Worm (Caenorhabditis elegans) whole organism, late embryonic: ENCODE measurements around the gene cpg-1.

Experiments used
- C08G9.2 ChIP-seq: sonication (generic microtip); optimal IDR thresholded peaks from 2 replicates; lab custom pipeline; 2016; ENCODE audit warnings: mild to moderate bottlenecking, missing genetic modification characterization, moderate library complexity, missing compliant biosample characterization
- K02D7.2 ChIP-seq: sonication (generic microtip); optimal IDR thresholded peaks from 2 replicates; lab custom pipeline; 2017; ENCODE audit warnings: mild to moderate bottlenecking, missing genetic modification characterization, missing compliant biosample characterization
- K09A11.1 ChIP-seq: sonication (generic microtip); optimal IDR thresholded peaks from 2 replicates; lab custom pipeline; 2017; ENCODE audit warnings: antibody characterized with exemption, mild to moderate bottlenecking, missing genetic modification characterization, missing compliant biosample characterization; ENCODE audit not compliant: insufficient read depth
- Y22D7AL.16 ChIP-seq: sonication (generic microtip); optimal IDR thresholded peaks from 2 replicates; lab custom pipeline; 2016; ENCODE audit warnings: missing genetic modification characterization, missing compliant biosample characterization
- ama-1 ChIP-seq: fragments of 150-350 bp; optimal IDR thresholded peaks from 2 replicates; lab custom pipeline; 2014
- ceh-2 ChIP-seq: sonication (generic microtip); optimal IDR thresholded peaks from 2 replicates; lab custom pipeline; 2016; ENCODE audit warnings: missing genotype, missing genetic modification characterization, missing compliant biosample characterization
- ceh-22 ChIP-seq: sonication (generic microtip); optimal IDR thresholded peaks from 2 replicates; lab custom pipeline; 2017; ENCODE audit warnings: missing biosample characterization, missing genetic modification characterization
- ceh-24 ChIP-seq: sonication (generic microtip); optimal IDR thresholded peaks from 2 replicates; lab custom pipeline; 2016; ENCODE audit warnings: mild to moderate bottlenecking, missing genetic modification characterization, missing compliant biosample characterization
- ceh-30 ChIP-seq: fragments of 150-350 bp; optimal IDR thresholded peaks from 2 replicates; lab custom pipeline; 2014; ENCODE audit warnings: missing biosample characterization, missing genetic modification characterization
- ceh-31 ChIP-seq: sonication (generic microtip); optimal IDR thresholded peaks from 2 replicates; lab custom pipeline; 2016; ENCODE audit warnings: missing genetic modification characterization, missing compliant biosample characterization
- ceh-48 ChIP-seq: sonication (generic microtip); optimal IDR thresholded peaks from 2 replicates; lab custom pipeline; 2016; ENCODE audit warnings: missing genetic modification characterization, inconsistent platforms, missing compliant biosample characterization
- che-1 ChIP-seq: sonication (generic microtip); optimal IDR thresholded peaks from 2 replicates; lab custom pipeline; 2016; ENCODE audit warnings: mild to moderate bottlenecking, missing genetic modification characterization, missing compliant biosample characterization
- dve-1 ChIP-seq: sonication (generic microtip); optimal IDR thresholded peaks from 2 replicates; lab custom pipeline; 2017; ENCODE audit warnings: antibody characterized with exemption, mild to moderate bottlenecking, missing genetic modification characterization, missing compliant biosample characterization
- elt-4 ChIP-seq: sonication (generic microtip); optimal IDR thresholded peaks from 2 replicates; lab custom pipeline; 2016; ENCODE audit warnings: missing genetic modification characterization, missing compliant biosample characterization
- fkh-10 ChIP-seq: fragments of 150-350 bp; optimal IDR thresholded peaks from 2 replicates; lab custom pipeline; 2014; ENCODE audit warnings: missing biosample characterization, missing genetic modification reagents, missing genetic modification characterization
- gmeb-2 ChIP-seq: sonication (generic microtip); optimal IDR thresholded peaks from 2 replicates; lab custom pipeline; 2016; ENCODE audit warnings: missing genetic modification characterization, inconsistent platforms, missing compliant biosample characterization
- hlh-30 ChIP-seq: sonication (generic microtip); optimal IDR thresholded peaks from 2 replicates; lab custom pipeline; 2017; ENCODE audit warnings: antibody characterized with exemption, missing genetic modification characterization, missing compliant biosample characterization; ENCODE audit not compliant: insufficient read depth
- hlh-6 ChIP-seq: sonication (generic microtip); optimal IDR thresholded peaks from 2 replicates; lab custom pipeline; 2016; ENCODE audit warnings: missing genotype, missing genetic modification characterization, missing compliant biosample characterization
- lim-6 ChIP-seq: sonication (generic microtip); optimal IDR thresholded peaks from 2 replicates; lab custom pipeline; 2016; ENCODE audit warnings: missing genetic modification characterization, missing compliant biosample characterization
- lin-11 ChIP-seq: fragments of 200-800 bp; sonication (Bioruptor generic); optimal IDR thresholded peaks from 2 replicates; lab custom pipeline; 2018; ENCODE audit warnings: mild to moderate bottlenecking, missing genetic modification characterization, missing compliant biosample characterization
- nfya-1 ChIP-seq: sonication (generic microtip); optimal IDR thresholded peaks from 2 replicates; lab custom pipeline; 2017; ENCODE audit warnings: missing genetic modification characterization, mild to moderate bottlenecking, missing compliant biosample characterization, antibody characterized with exemption, moderate library complexity
- nhr-11 ChIP-seq: fragments of 150-350 bp; optimal IDR thresholded peaks from 2 replicates; lab custom pipeline; 2014; ENCODE audit warnings: missing biosample characterization, missing genetic modification characterization
- npax-4 ChIP-seq: sonication (generic microtip); optimal IDR thresholded peaks from 2 replicates; lab custom pipeline; 2016; ENCODE audit warnings: missing genetic modification characterization, missing compliant biosample characterization
- pag-3 ChIP-seq: sonication (generic microtip); optimal IDR thresholded peaks from 2 replicates; lab custom pipeline; 2016; ENCODE audit warnings: missing compliant biosample characterization, missing genetic modification characterization, borderline replicate concordance
- pat-9 ChIP-seq: fragments of 200-800 bp; sonication (Bioruptor generic); optimal IDR thresholded peaks from 2 replicates; lab custom pipeline; 2018; ENCODE audit warnings: mild to moderate bottlenecking, missing genetic modification characterization, moderate library complexity, missing compliant biosample characterization
- pqm-1 ChIP-seq: sonication (generic microtip); optimal IDR thresholded peaks from 2 replicates; lab custom pipeline; 2016; ENCODE audit warnings: missing genetic modification characterization, missing compliant biosample characterization
- rnt-1 ChIP-seq: sonication (generic microtip); optimal IDR thresholded peaks from 2 replicates; lab custom pipeline; 2016; ENCODE audit warnings: missing genetic modification characterization, missing compliant biosample characterization
- sox-2 ChIP-seq: fragments of 200-800 bp; sonication (Bioruptor generic); IDR thresholded peaks from 2 replicates; pipeline ENCODE4 v1.3.6; 2022; ENCODE audit warnings: missing genetic modification reagents, missing genetic modification characterization, missing compliant biosample characterization
- sox-4 ChIP-seq: sonication (generic microtip); optimal IDR thresholded peaks from 2 replicates; lab custom pipeline; 2017; ENCODE audit warnings: mild to moderate bottlenecking, missing genetic modification characterization, inconsistent platforms, missing compliant biosample characterization
- syd-9 ChIP-seq: sonication (generic microtip); optimal IDR thresholded peaks from 2 replicates; lab custom pipeline; 2016; ENCODE audit warnings: mild to moderate bottlenecking, missing genetic modification characterization, moderate library complexity, missing compliant biosample characterization
- tbx-7 ChIP-seq: sonication (generic microtip); optimal IDR thresholded peaks from 2 replicates; lab custom pipeline; 2016; ENCODE audit warnings: missing genotype, missing genetic modification characterization, missing compliant biosample characterization
- unc-42 ChIP-seq: sonication (generic microtip); optimal IDR thresholded peaks from 2 replicates; lab custom pipeline; 2016; ENCODE audit warnings: missing genotype, missing genetic modification characterization, missing compliant biosample characterization
- unc-86 ChIP-seq: sonication (generic microtip); optimal IDR thresholded peaks from 2 replicates; lab custom pipeline; 2016; ENCODE audit warnings: missing genetic modification characterization, missing compliant biosample characterization

cpg-1 gene

ce11 chrIII:4488892-4489409 is at the start of gene cpg-1:
cpg-1 (plus strand) TSS chrIII:4489359.
- no peak for TF ChIP-seq fkh-10 (GFP tag; lab: Kevin White, UChicago)
- TF ChIP-seq pat-9 (tag; lab: Kevin White, UChicago) = no peak
- no peak for TF ChIP-seq sox-2
- no peak for TF ChIP-seq unc-86
- TF ChIP-seq ceh-48 (tag; lab: Kevin White, UChicago) = no peak
- no peak for TF ChIP-seq Y22D7AL.16 (tag; lab: Kevin White, UChicago)
- no peak for TF ChIP-seq dve-1 (tag; lab: Kevin White, UChicago)
- TF ChIP-seq gmeb-2 (tag; lab: Kevin White, UChicago) = no peak
- no peak for TF ChIP-seq elt-4
- TF ChIP-seq npax-4 (tag; lab: Kevin White, UChicago) = no peak
- TF ChIP-seq syd-9 (tag; lab: Kevin White, UChicago) = no peak
- no peak for TF ChIP-seq lim-6 (tag; lab: Kevin White, UChicago)
- TF ChIP-seq nhr-11 = no peak
- TF ChIP-seq tbx-7 (tag; lab: Kevin White, UChicago) = no peak
- TF ChIP-seq K02D7.2 (tag; lab: Kevin White, UChicago) = no peak
- no peak for TF ChIP-seq ceh-31 (tag; lab: Kevin White, UChicago)
- TF ChIP-seq ceh-30 (tag; lab: Kevin White, UChicago) = no peak
- no peak for TF ChIP-seq unc-42
- TF ChIP-seq ceh-24 (tag; lab: Kevin White, UChicago) = no peak
- TF ChIP-seq ceh-22 = no peak

ce11 chrIII:4439493-4439983 is 49.6 kb upstream of the cpg-1 start, which contains the start of gene C28A5.2:
C28A5.2 (minus strand) TSS chrIII:4439543.
- TF ChIP-seq elt-4 (no peak), K09A11.1 (tag; lab: Kevin White, UChicago) (no peak), nhr-11 (no peak), ceh-22 (no peak), ceh-30 (tag; lab: Kevin White, UChicago) (no peak), nfya-1 (tag; lab: Kevin White, UChicago) (no peak), lin-11 (no peak), pqm-1 (no peak), tbx-7 (tag; lab: Kevin White, UChicago) (no peak), sox-2 (no peak), che-1 (tag; lab: Kevin White, UChicago) (no peak), rnt-1 (tag; lab: Kevin White, UChicago) (no peak), ama-1 (lab: Kevin White, UChicago) (no peak), sox-4 (tag; lab: Kevin White, UChicago) (no peak), ceh-24 (tag; lab: Kevin White, UChicago) (no peak), C08G9.2 (tag; lab: Kevin White, UChicago) (no peak), ceh-48 (tag; lab: Kevin White, UChicago) (no peak), hlh-6 (tag; lab: Kevin White, UChicago) (no peak), dve-1 (tag; lab: Kevin White, UChicago) (no peak)
- TF ChIP-seq, all 69 proteins: peak for 0

ce11 chrIII:4441781-4442180 is 47.4 kb upstream of the cpg-1 start, which contains the start of gene nex-3:
nex-3 (plus strand) TSS chrIII:4442081.
- no peak for TF ChIP-seq rnt-1 (tag; lab: Kevin White, UChicago)
- TF ChIP-seq pqm-1 = no peak
- TF ChIP-seq gmeb-2 (tag; lab: Kevin White, UChicago) = no peak
- TF ChIP-seq fkh-10 (GFP tag; lab: Kevin White, UChicago) = no peak
- TF ChIP-seq ceh-2 = no peak
- TF ChIP-seq hlh-30 (tag; lab: Kevin White, UChicago) = no peak
- no peak for TF ChIP-seq sox-4 (tag; lab: Kevin White, UChicago)
- TF ChIP-seq, all 69 proteins: peak for 0

ce11 chrIII:4444492-4444891 is 44.7 kb upstream of the cpg-1 start:
- TF ChIP-seq syd-9 (tag; lab: Kevin White, UChicago) (no peak), pag-3 (tag; lab: Kevin White, UChicago) (no peak)
